Worm (Caenorhabditis elegans): ENCODE results near the gene Y47D3A.32.

Gene Y47D3A.32

DNA sequence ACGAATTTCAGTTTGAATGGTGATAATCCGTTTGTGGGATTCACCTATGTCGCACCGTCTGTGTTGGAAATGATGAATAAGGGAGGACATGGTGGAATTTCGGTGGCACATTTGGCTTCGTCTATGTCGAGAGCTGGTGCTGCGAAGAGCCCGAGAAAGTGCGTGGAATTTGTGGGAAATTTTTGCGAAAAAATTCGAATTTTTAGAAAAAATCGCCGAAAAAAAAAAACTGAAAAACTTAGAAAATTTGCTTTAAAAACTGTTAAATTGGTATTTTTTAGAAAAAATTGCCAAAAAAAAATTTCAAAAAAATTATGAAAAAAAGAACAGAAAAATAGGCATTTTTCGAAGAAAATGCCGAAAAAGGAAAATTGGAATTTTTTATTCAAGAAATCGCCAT lies 3.3 kb upstream of the Y47D3A.32 start:
- TF ChIP-seq ceh-40 (GFP tag; IDR thresholded peaks at IDR 0.05) (0 out of 2 replicates have a peak, but pooled peaks have one; percentile 28), pbrm-1 (GFP tag; IDR thresholded peaks at IDR 0.05) (no peak)

DNA sequence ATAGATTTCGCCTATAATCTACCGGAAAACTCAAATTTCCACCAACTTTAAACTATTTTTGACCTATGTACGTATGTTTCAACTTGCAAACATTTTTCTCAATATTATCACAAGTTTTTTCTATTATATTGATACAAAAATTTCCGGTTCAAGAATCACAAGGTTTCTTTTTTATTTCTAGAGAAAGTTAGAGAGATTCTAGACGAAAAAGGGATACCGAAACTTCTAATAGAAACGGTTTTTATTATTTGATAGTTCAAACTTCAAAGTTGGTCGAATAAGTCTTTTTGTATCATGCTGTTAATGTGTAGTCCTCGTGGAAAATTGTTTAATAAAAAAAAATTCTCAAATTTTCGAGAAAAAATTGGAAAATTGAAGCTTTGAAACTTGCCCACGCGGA lies 2.9 kb downstream of the Y47D3A.32 start:
- TF ChIP-seq lin-40 (tag; optimal IDR thresholded peaks at IDR 0.05) = peak; percentile 45
- TF ChIP-seq ztf-25 (GFP tag; IDR thresholded peaks at IDR 0.05) = no peak
- TF ChIP-seq C06A6.2 (GFP tag; conservative IDR thresholded peaks at IDR 0.05) = 0 out of 2 replicates have a peak, but pooled peaks have one; percentile 15

DNA sequence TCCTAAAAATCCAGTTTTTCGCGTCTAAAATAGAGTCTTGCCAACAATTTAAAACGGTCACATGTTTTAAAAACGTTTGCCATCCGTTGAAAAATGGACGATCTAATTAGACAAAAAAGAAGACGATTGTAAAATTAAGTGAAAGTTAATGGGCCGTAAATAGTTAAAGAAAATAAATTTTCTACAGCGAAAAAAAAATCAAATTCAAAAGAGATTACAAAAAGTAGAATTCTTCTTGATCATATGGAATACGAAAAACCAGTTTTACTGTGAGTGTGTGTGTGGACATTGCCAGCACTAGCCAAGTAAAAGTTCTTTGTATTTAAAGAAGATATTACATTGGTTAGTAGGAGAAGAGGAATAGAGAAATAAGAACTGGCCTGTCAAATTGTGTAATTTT lies 9.9 kb downstream of the Y47D3A.32 start:
- TF ChIP-seq lin-40 (tag; optimal IDR thresholded peaks at IDR 0.05) (peak; percentile 53), dpff-1 (tag; optimal IDR thresholded peaks at IDR 0.05) (no peak), nfya-2 (GFP tag; IDR thresholded peaks at IDR 0.05) (no peak)

DNA sequence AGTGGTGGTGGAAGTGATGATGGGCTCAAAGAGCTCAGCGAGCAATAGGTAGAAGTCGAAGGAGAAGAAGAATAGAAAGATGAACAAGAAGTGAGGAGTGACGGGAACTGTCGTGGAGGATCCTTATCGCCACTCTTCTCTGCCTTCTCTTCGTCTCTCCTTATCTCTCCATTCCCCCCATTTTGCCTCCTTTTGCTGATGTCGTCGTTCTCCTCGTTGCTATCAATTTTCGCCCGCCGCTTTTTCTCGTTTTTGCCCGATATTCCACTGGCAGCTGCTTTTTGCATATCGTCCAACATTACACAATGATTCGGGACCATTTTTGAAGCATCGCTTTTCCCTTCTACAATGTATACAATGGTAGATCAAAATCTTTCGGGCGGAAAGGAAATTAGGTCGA lies 15.2 kb downstream of the Y47D3A.32 start:
- TF ChIP-seq nhr-90 (tag; optimal IDR thresholded peaks at IDR 0.05) (no peak), Y79H2A.3 (GFP tag; conservative IDR thresholded peaks at IDR 0.05) (no peak), akir-1 (GFP tag; optimal IDR thresholded peaks at IDR 0.05) (no peak), nhr-80 (tag; optimal IDR thresholded peaks at IDR 0.05) (peak; percentile 82), athp-1 (tag; optimal IDR thresholded peaks at IDR 0.05) (no peak), nfya-1 (tag; optimal IDR thresholded peaks at IDR 0.05; ENCODE audit: borderline replicate concordance, insufficient read depth) (no peak), T26A5.8 (tag; optimal IDR thresholded peaks at IDR 0.05) (no peak), lin-35 (GFP tag; optimal IDR thresholded peaks at IDR 0.05) (no peak), B0336.3 (GFP tag; IDR thresholded peaks at IDR 0.05) (peak; percentile 56; the same call in 1 of the 2 replicates), atf-7 (tag; optimal IDR thresholded peaks at IDR 0.05) (no peak), F57C9.4 (tag; optimal IDR thresholded peaks at IDR 0.05) (no peak), hmg-1.2 (GFP tag; IDR thresholded peaks at IDR 0.05) (0 out of 2 replicates have a peak, but pooled peaks have one; percentile 7), zim-3 (tag; optimal IDR thresholded peaks at IDR 0.05) (no peak), sptf-2 (GFP tag; optimal IDR thresholded peaks at IDR 0.05) (no peak), dox-1 (GFP tag; IDR thresholded peaks at IDR 0.05) (0 out of 2 replicates have a peak, but pooled peaks have one; percentile 26), aptf-3 (GFP tag; IDR thresholded peaks at IDR 0.05) (no peak), K12H6.12 (tag; optimal IDR thresholded peaks at IDR 0.05) (no peak), hlh-26 (GFP tag; conservative IDR thresholded peaks at IDR 0.05) (no peak)

DNA sequence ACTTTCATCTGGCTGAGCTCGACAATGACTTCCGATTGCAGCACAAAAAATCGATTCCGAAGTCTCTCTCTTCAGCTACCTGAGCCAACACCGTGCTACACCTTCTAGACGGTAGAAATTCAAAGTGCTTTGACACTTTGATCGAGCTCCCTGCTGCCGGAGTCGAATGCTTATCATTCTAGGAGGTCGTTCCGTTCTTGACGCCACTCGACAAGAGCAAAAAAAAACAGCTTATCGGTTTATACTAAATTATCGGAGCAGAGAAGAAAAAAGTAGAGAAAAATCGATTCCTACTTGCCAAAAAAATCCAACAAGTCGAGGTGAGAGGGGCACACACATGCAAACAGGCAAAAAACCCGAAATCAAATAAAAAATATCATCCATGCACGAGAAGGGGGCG lies 16.3 kb downstream of the Y47D3A.32 start:
- TF ChIP-seq nhr-80 (tag; optimal IDR thresholded peaks at IDR 0.05) (peak; percentile 80), sptf-2 (GFP tag; optimal IDR thresholded peaks at IDR 0.05) (no peak), ztf-28 (GFP tag; IDR thresholded peaks at IDR 0.05) (no peak)

DNA sequence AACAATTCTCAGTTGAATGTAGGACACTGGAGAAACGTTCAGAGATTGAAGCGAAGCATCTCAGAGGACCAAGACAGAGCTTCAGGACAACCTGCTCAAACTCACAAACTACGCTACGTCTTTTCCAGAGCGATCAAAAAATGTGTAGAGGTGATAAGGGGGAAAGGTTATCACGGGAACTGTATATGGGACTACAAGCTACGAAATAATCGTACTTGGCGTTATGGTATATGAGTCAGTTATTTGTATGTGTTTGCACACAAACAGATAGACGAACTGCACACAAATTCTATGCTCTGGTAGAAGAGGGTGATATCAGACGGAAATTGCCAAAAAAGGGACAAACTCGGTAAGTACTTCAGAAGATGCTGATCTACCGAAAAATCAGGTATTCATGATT lies 17.0 kb downstream of the Y47D3A.32 start:
- TF ChIP-seq ekl-4 (GFP tag; IDR thresholded peaks at IDR 0.05) = no peak
- no peak for TF ChIP-seq athp-1 (tag; optimal IDR thresholded peaks at IDR 0.05)
- peak; percentile 27 for TF ChIP-seq nhr-80 (tag; optimal IDR thresholded peaks at IDR 0.05)
- TF ChIP-seq attf-3 (GFP tag; conservative IDR thresholded peaks at IDR 0.05) = no peak
- TF ChIP-seq nhr-90 (tag; optimal IDR thresholded peaks at IDR 0.05) = no peak
- TF ChIP-seq hmg-1.2 (GFP tag; IDR thresholded peaks at IDR 0.05) = no peak
- no peak for TF ChIP-seq madf-3 (GFP tag; IDR thresholded peaks at IDR 0.05)

DNA sequence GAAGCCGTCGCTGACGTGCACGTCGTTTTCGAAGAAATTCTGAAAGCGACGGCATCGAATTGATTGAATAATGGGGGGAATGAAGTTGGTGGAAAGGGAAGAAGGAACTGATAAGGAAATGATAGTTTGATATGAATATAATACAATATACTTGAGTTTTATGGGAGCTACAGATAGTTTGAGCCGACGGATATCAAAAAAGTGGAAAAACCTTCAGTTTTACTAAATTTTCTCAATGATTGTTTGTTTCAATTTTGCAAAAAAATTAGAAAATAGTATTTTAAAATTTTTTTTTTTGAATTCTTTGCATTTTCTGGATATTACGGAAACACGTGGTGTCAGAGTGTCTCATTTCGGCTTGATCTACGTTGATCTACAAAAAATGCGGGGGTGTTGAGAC lies 18.6 kb downstream of the Y47D3A.32 start, which contains the start of gene obr-1:
Gene obr-1 (minus strand): TSS at position 101 of the 400 bp plus-strand sequence.
- no peak for TF ChIP-seq dpl-1 (GFP tag; optimal IDR thresholded peaks at IDR 0.05)
- TF ChIP-seq F37B4.10 (GFP tag; IDR thresholded peaks at IDR 0.05) = no peak
- no peak for TF ChIP-seq xnd-1 (tag; optimal IDR thresholded peaks at IDR 0.05)
- no peak for TF ChIP-seq ztf-26 (tag; optimal IDR thresholded peaks at IDR 0.05)
- no peak for TF ChIP-seq sea-2 (GFP tag; IDR thresholded peaks at IDR 0.05)
- TF ChIP-seq F39B2.1 (GFP tag; IDR thresholded peaks at IDR 0.05) = no peak
- no peak for TF ChIP-seq atf-7 (tag; optimal IDR thresholded peaks at IDR 0.05)
- no peak for TF ChIP-seq F23B12.7 (tag; optimal IDR thresholded peaks at IDR 0.05; ENCODE audit: insufficient read depth)
- TF ChIP-seq snpc-1.3 (tag; optimal IDR thresholded peaks at IDR 0.05; ENCODE audit: insufficient read depth) = no peak
- TF ChIP-seq dox-1 (GFP tag; IDR thresholded peaks at IDR 0.05) = no peak
- TF ChIP-seq madf-8 (GFP tag; conservative IDR thresholded peaks at IDR 0.05) = no peak
- no peak for TF ChIP-seq ceh-91 (GFP tag; IDR thresholded peaks at IDR 0.05)
- TF ChIP-seq ceh-58 (GFP tag; IDR thresholded peaks at IDR 0.05) = no peak

Measured in whole organism, young adult.